Fruit fly (Drosophila melanogaster) whole organism, embryonic: ENCODE measurements around the gene CheA29a.

Experiments used
- B-H1 ChIP-seq: fragments of 200-800 bp; sonication (Bioruptor generic); IDR thresholded peaks from 3 replicates; pipeline ENCODE4 v1.3.6; 2022; ENCODE audit warnings: missing biosample characterization, missing genetic modification characterization
- CG1024 ChIP-seq: fragments of 200-800 bp; sonication (Bioruptor generic); IDR thresholded peaks from 2 replicates; pipeline ENCODE4 v1.3.6; 2022; ENCODE audit warnings: missing biosample characterization, missing genetic modification characterization
- CG10979 ChIP-seq: fragments of 200-800 bp; sonication (Bioruptor generic); optimal IDR thresholded peaks from 2 replicates; lab custom pipeline; 2018; ENCODE audit warnings: missing biosample characterization, mild to moderate bottlenecking, missing genetic modification characterization, moderate library complexity
- CG12104 ChIP-seq: fragments of 200-800 bp; sonication (Bioruptor generic); optimal IDR thresholded peaks from 3 replicates; lab custom pipeline; 2016; ENCODE audit warnings: missing biosample characterization, missing genetic modification characterization
- CG12659 ChIP-seq: fragments of 200-800 bp; sonication (Bioruptor generic); optimal IDR thresholded peaks from 3 replicates; lab custom pipeline; 2017; ENCODE audit warnings: mild to moderate bottlenecking, missing biosample characterization, missing genetic modification reagents, missing genetic modification characterization
- CG13296 ChIP-seq: fragments of 200-800 bp; sonication (Bioruptor generic); optimal IDR thresholded peaks from 3 replicates; lab custom pipeline; 2018; ENCODE audit warnings: missing biosample characterization, mild to moderate bottlenecking, missing genetic modification characterization
- CG14014 ChIP-seq: fragments of 200-800 bp; sonication (Bioruptor generic); IDR thresholded peaks from 2 replicates; pipeline ENCODE4 v1.3.6; 2022; ENCODE audit warnings: missing biosample characterization, missing genetic modification characterization
- CG14441 ChIP-seq: fragments of 200-800 bp; sonication (Bioruptor generic); IDR thresholded peaks from 2 replicates; pipeline ENCODE4 v1.3.6; 2022; ENCODE audit warnings: missing biosample characterization, missing genetic modification characterization
- CG17328 ChIP-seq: fragments of 200-800 bp; sonication (Bioruptor generic); IDR thresholded peaks from 2 replicates; pipeline ENCODE4 v1.3.6; 2022; ENCODE audit warnings: missing biosample characterization, missing genetic modification characterization
- CG2889 ChIP-seq: fragments of 200-800 bp; sonication (Bioruptor generic); IDR thresholded peaks from 3 replicates; pipeline ENCODE4 v1.3.6; 2022; ENCODE audit warnings: missing biosample characterization, missing genetic modification characterization
- CG3065 ChIP-seq: fragments of 200-800 bp; sonication (Bioruptor generic); optimal IDR thresholded peaks from 2 replicates; lab custom pipeline; 2016; ENCODE audit warnings: missing biosample characterization, missing genetic modification characterization
- CG4424 ChIP-seq: fragments of 200-800 bp; sonication (Bioruptor generic); optimal IDR thresholded peaks from 3 replicates; lab custom pipeline; 2016; ENCODE audit warnings: missing biosample characterization, missing genetic modification characterization
- CG7963 ChIP-seq: fragments of 200-800 bp; sonication (Bioruptor generic); IDR thresholded peaks from 3 replicates; pipeline ENCODE4 v1.3.6; 2022; ENCODE audit warnings: missing biosample characterization, missing genetic modification characterization; ENCODE audit not compliant: partially characterized antibody
- CG9817 ChIP-seq: fragments of 200-800 bp; sonication (Bioruptor generic); optimal IDR thresholded peaks from 2 replicates; lab custom pipeline; 2018; ENCODE audit warnings: missing biosample characterization, mild to moderate bottlenecking, missing genetic modification characterization, moderate library complexity
- CrebB ChIP-seq: fragments of 200-800 bp; sonication (Bioruptor generic); optimal IDR thresholded peaks from 3 replicates; lab custom pipeline; 2018; ENCODE audit warnings: missing biosample characterization, mild to moderate bottlenecking, missing genetic modification characterization
- Dbx ChIP-seq: fragments of 200-800 bp; sonication (Bioruptor generic); IDR thresholded peaks from 3 replicates; pipeline ENCODE4 v1.3.6; 2022; ENCODE audit warnings: missing biosample characterization, missing genetic modification characterization
- Dip2 ChIP-seq: fragments of 200-800 bp; sonication (Bioruptor generic); IDR thresholded peaks from 2 replicates; pipeline ENCODE4 v1.3.6; 2022; ENCODE audit warnings: missing biosample characterization, missing genetic modification characterization
- Dref ChIP-seq: fragments of 200-800 bp; sonication (Bioruptor generic); IDR thresholded peaks from 2 replicates; pipeline ENCODE4 v1.3.6; 2022; ENCODE audit warnings: missing biosample characterization, missing genetic modification characterization
- Hr39 ChIP-seq: fragments of >200 bp; optimal IDR thresholded peaks from 2 replicates; lab custom pipeline; 2017
- Lhr ChIP-seq: fragments of 200-800 bp; sonication (Bioruptor generic); optimal IDR thresholded peaks from 3 replicates; lab custom pipeline; 2017; ENCODE audit warnings: mild to moderate bottlenecking, missing biosample characterization, missing genetic modification reagents, missing genetic modification characterization
- Med ChIP-seq: fragments of 200-800 bp; sonication (Bioruptor generic); peaks from one replicate; lab custom pipeline; 2016; ENCODE audit warnings: missing biosample characterization, missing genetic modification characterization, mild to moderate bottlenecking, inconsistent platforms, moderate library complexity
- NfI ChIP-seq: fragments of 200-800 bp; sonication (Bioruptor generic); optimal IDR thresholded peaks from 3 replicates; lab custom pipeline; 2018; ENCODE audit warnings: missing biosample characterization, mild to moderate bottlenecking, missing genetic modification characterization, moderate library complexity
- Oaz ChIP-seq: fragments of 200-800 bp; sonication (Bioruptor generic); IDR thresholded peaks from 2 replicates; pipeline ENCODE4 v1.3.6; 2022; ENCODE audit warnings: missing biosample characterization, missing genetic modification characterization
- Optix ChIP-seq: fragments of 200-800 bp; sonication (Bioruptor generic); IDR thresholded peaks from 3 replicates; pipeline ENCODE4 v1.3.6; 2022; ENCODE audit warnings: missing biosample characterization, missing genetic modification characterization
- Sox102F ChIP-seq: fragments of 200-800 bp; sonication (Bioruptor generic); optimal IDR thresholded peaks from 2 replicates; lab custom pipeline; 2018; ENCODE audit warnings: missing biosample characterization, mild to moderate bottlenecking, missing genetic modification characterization, moderate library complexity
- Sry-δ ChIP-seq: fragments of 200-800 bp; sonication (Bioruptor generic); optimal IDR thresholded peaks from 2 replicates; lab custom pipeline; 2016; ENCODE audit warnings: missing biosample characterization, missing genetic modification characterization
- Ssrp ChIP-seq: fragments of 200-800 bp; sonication (Bioruptor generic); optimal IDR thresholded peaks from 2 replicates; lab custom pipeline; 2018; ENCODE audit warnings: missing biosample characterization, mild to moderate bottlenecking, missing genetic modification characterization, moderate library complexity
- TFAM ChIP-seq: fragments of 200-800 bp; sonication (Bioruptor generic); optimal IDR thresholded peaks from 2 replicates; lab custom pipeline; 2017; ENCODE audit warnings: missing biosample characterization, missing genetic modification characterization, inconsistent platforms
- Usf ChIP-seq: fragments of 200-800 bp; sonication (Bioruptor generic); optimal IDR thresholded peaks from 2 replicates; lab custom pipeline; 2017; ENCODE audit warnings: missing genotype, missing biosample characterization, missing genetic modification characterization
- ap ChIP-seq: fragments of 200-800 bp; sonication (Bioruptor generic); IDR thresholded peaks from 2 replicates; pipeline ENCODE4 v1.3.6; 2022; ENCODE audit warnings: missing biosample characterization, missing genetic modification characterization
- ase ChIP-seq: fragments of 200-800 bp; sonication (Bioruptor generic); IDR thresholded peaks from 3 replicates; pipeline ENCODE4 v1.3.6; 2022; ENCODE audit warnings: missing biosample characterization, missing genetic modification characterization
- bigmax ChIP-seq: fragments of 200-800 bp; sonication (Bioruptor generic); optimal IDR thresholded peaks from 2 replicates; lab custom pipeline; 2018; ENCODE audit warnings: missing biosample characterization, mild to moderate bottlenecking, missing genetic modification characterization
- caup ChIP-seq: fragments of 200-800 bp; sonication (Bioruptor generic); optimal IDR thresholded peaks from 3 replicates; lab custom pipeline; 2017; ENCODE audit warnings: missing biosample characterization, mild to moderate bottlenecking, missing genetic modification characterization, moderate library complexity; ENCODE audit not compliant: severe bottlenecking
- chinmo ChIP-seq: fragments of 200-800 bp; sonication (Bioruptor generic); IDR thresholded peaks from 4 replicates; pipeline ENCODE4 v1.3.6; 2022; ENCODE audit warnings: missing biosample characterization, missing genetic modification characterization; ENCODE audit not compliant: partially characterized antibody
- chn ChIP-seq: fragments of 200-800 bp; sonication (Bioruptor generic); optimal IDR thresholded peaks from 2 replicates; lab custom pipeline; 2016; ENCODE audit warnings: missing biosample characterization, missing genetic modification characterization
- corto ChIP-seq: fragments of 200-800 bp; sonication (Bioruptor generic); optimal IDR thresholded peaks from 2 replicates; lab custom pipeline; 2016; ENCODE audit warnings: missing biosample characterization, mild to moderate bottlenecking, missing genetic modification characterization, moderate library complexity
- dpn ChIP-seq, 2 experiments: fragments of 200-800 bp; sonication (Bioruptor generic); optimal IDR thresholded peaks; 3 replicates each; lab custom pipeline; 2016; ENCODE audit warnings: missing biosample characterization in 2 of 2, missing genetic modification characterization in 2 of 2
- en ChIP-seq: fragments of 200-800 bp; sonication (Bioruptor generic); optimal IDR thresholded peaks from 2 replicates; lab custom pipeline; 2016; ENCODE audit warnings: missing biosample characterization, missing genetic modification characterization
- esg ChIP-seq: fragments of 200-800 bp; sonication (Bioruptor generic); conservative IDR thresholded peaks from 2 replicates; pipeline ENCODE4 v1.3.6; 2022; ENCODE audit warnings: missing biosample characterization, missing genetic modification characterization
- fd64A ChIP-seq: fragments of 200-800 bp; sonication (Bioruptor generic); optimal IDR thresholded peaks from 3 replicates; lab custom pipeline; 2018; ENCODE audit warnings: missing biosample characterization, mild to moderate bottlenecking, missing genetic modification characterization
- ftz-f1 ChIP-seq: fragments of 200-800 bp; sonication (Bioruptor generic); optimal IDR thresholded peaks from 2 replicates; lab custom pipeline; 2016; ENCODE audit warnings: missing biosample characterization, missing genetic modification characterization
- hth ChIP-seq: fragments of >200 bp; optimal IDR thresholded peaks from 2 replicates; lab custom pipeline; 2017; ENCODE audit warnings: inconsistent platforms
- peb ChIP-seq: fragments of 200-800 bp; sonication (Bioruptor generic); IDR thresholded peaks from 2 replicates; pipeline ENCODE4 v1.3.6; 2022; ENCODE audit warnings: missing biosample characterization, missing genetic modification characterization
- pfk ChIP-seq: fragments of 200-800 bp; sonication (Bioruptor generic); optimal IDR thresholded peaks from 2 replicates; lab custom pipeline; 2018; ENCODE audit warnings: missing biosample characterization, mild to moderate bottlenecking, missing genetic modification characterization, moderate library complexity
- rib ChIP-seq: fragments of 200-800 bp; sonication (Bioruptor generic); IDR thresholded peaks from 2 replicates; pipeline ENCODE4 v1.3.6; 2022; ENCODE audit warnings: missing biosample characterization, missing genetic modification characterization
- stwl ChIP-seq: fragments of 200-800 bp; sonication (Bioruptor generic); optimal IDR thresholded peaks from 3 replicates; lab custom pipeline; 2018; ENCODE audit warnings: missing biosample characterization, mild to moderate bottlenecking, missing genetic modification characterization, moderate library complexity
- toy ChIP-seq: fragments of 200-800 bp; sonication (Bioruptor generic); IDR thresholded peaks from 2 replicates; pipeline ENCODE4 v1.3.6; 2022; ENCODE audit warnings: missing biosample characterization, missing genetic modification characterization
- unc-4 ChIP-seq: fragments of 200-800 bp; sonication (Bioruptor generic); IDR thresholded peaks from 2 replicates; pipeline ENCODE4 v1.3.6; 2022; ENCODE audit warnings: missing biosample characterization, missing genetic modification characterization; ENCODE audit not compliant: partially characterized antibody
- wek ChIP-seq: fragments of 200-800 bp; sonication (Bioruptor generic); optimal IDR thresholded peaks from 3 replicates; lab custom pipeline; 2018; ENCODE audit warnings: missing biosample characterization, mild to moderate bottlenecking, missing genetic modification characterization, moderate library complexity
- z ChIP-seq: fragments of 200-800 bp; sonication (Bioruptor generic); IDR thresholded peaks from 3 replicates; pipeline ENCODE4 v1.3.6; 2022; ENCODE audit warnings: missing biosample characterization, missing genetic modification characterization
- zen2 ChIP-seq: fragments of 200-800 bp; sonication (Bioruptor generic); IDR thresholded peaks from 3 replicates; pipeline ENCODE4 v1.3.6; 2022; ENCODE audit warnings: missing biosample characterization, missing genetic modification characterization; ENCODE audit not compliant: partially characterized antibody

The CheA29a gene

dm6 chr2L:8521724-8522309 is 44.7 kb downstream of the CheA29a start, which contains the start of gene Acer (continued):
- TF ChIP-seq zen2 (GFP tag; lab: Robert Waterston, UW) (peak; percentile 4; the same call in 1 of the 3 replicates), ap (no peak), Dbx (GFP tag; lab: Robert Waterston, UW) (no peak), Dref (GFP tag; lab: Robert Waterston, UW) (no peak), CG10979 (no peak), CG3065 (no peak), chinmo (GFP tag; lab: Robert Waterston, UW) (peak; percentile 77), Sry-δ (GFP tag; lab: Kevin White, UChicago) (no peak), CG12104 (GFP tag; lab: Kevin White, UChicago) (no peak), B-H1 (no peak), toy (no peak), fd64A (GFP tag; lab: Kevin White, UChicago) (no peak), CG12659 (GFP tag; lab: Kevin White, UChicago) (peak; percentile 32), CG2889 (GFP tag; lab: Robert Waterston, UW) (no peak), ftz-f1 (GFP tag; lab: Kevin White, UChicago) (no peak), NfI (GFP tag; lab: Kevin White, UChicago) (no peak), bigmax (GFP tag; lab: Kevin White, UChicago) (no peak), Lhr (GFP tag; lab: Kevin White, UChicago) (no peak), Hr39 (lab: Kevin White, UChicago) (no peak), Optix (GFP tag; lab: Robert Waterston, UW) (no peak), CG13296 (peak; percentile 22), dpn (GFP tag; optimal IDR thresholded peaks at IDR 0.05; lab: Kevin White, UChicago) (no peak), pfk (GFP tag; lab: Kevin White, UChicago) (peak; percentile 11), Sox102F (GFP tag; lab: Kevin White, UChicago) (peak; percentile 24), rib (peak; percentile 73; the same call in 1 of the 2 replicates), CG9817 (tag; lab: Kevin White, UChicago) (no peak), Ssrp (tag; lab: Kevin White, UChicago) (no peak), hth (lab: Kevin White, UChicago) (no peak), ase (GFP tag; lab: Robert Waterston, UW) (no peak), chn (GFP tag; lab: Kevin White, UChicago) (no peak), CG14441 (GFP tag; lab: Robert Waterston, UW) (0 out of 2 replicates have a peak, but pooled peaks have one; percentile 12), stwl (tag; lab: Kevin White, UChicago) (peak; percentile 54), caup (peak; percentile 23), TFAM (GFP tag; lab: Kevin White, UChicago) (no peak), CG1024 (GFP tag; lab: Robert Waterston, UW) (no peak), unc-4 (GFP tag; lab: Robert Waterston, UW) (0 out of 2 replicates have a peak, but pooled peaks have one; percentile 35), esg (no peak), wek (peak; percentile 95), CG7963 (GFP tag; lab: Robert Waterston, UW) (no peak), CG4424 (GFP tag; lab: Kevin White, UChicago) (no peak), corto (GFP tag; lab: Kevin White, UChicago) (no peak), Med (GFP tag; lab: Kevin White, UChicago) (peak; percentile 86), Dip2 (GFP tag; lab: Robert Waterston, UW) (no peak), peb (no peak), CG14014 (GFP tag; lab: Robert Waterston, UW) (no peak), Usf (GFP tag; lab: Kevin White, UChicago) (no peak), Oaz (GFP tag; lab: Robert Waterston, UW) (no peak), z (GFP tag; lab: Robert Waterston, UW) (0 out of 3 replicates have a peak, but pooled peaks have one; percentile 23), CrebB (tag; lab: Kevin White, UChicago) (no peak), en (GFP tag; lab: Kevin White, UChicago) (no peak), CG17328 (GFP tag; lab: Robert Waterston, UW) (no peak)
